Fruit fly (Drosophila melanogaster): ENCODE measurements around the gene ImpL2.
A peak's percentile ranks its signal among the peaks of the same experiment; 100 is the strongest.

ImpL2 gene

DNA sequence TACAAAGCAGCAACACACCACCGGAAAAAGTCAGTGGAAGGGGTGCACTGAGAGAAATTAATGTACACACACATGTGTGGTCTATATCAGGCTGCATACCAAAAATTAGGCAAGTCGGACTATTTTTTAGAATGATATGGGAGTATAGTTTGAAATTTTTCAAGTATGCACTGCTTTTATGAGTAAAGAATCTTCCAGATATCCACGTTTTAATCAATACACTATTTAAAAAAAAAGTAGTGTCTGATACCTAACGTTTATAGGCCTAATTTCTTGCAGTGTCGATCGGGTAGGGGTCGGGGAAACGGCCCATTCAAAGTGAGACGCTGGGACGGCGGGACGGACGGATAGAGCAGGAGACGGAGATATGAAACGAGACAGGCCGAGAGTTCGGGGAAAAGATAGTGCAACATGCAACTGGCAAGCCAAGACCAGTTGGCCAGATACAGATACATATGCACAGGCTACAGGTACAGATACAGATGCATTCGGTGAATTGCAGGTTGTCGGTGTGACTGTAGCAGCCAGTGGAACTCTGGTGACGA is 5.5 kb downstream of the ImpL2 start (continued):
- TF ChIP-seq jigr1 (GFP tag; IDR thresholded peaks at IDR 0.05) (peak; percentile 89), psq (GFP tag; optimal IDR thresholded peaks at IDR 0.05) (peak; percentile 77), CG8359 (GFP tag; optimal IDR thresholded peaks at IDR 0.05; ENCODE audit: borderline replicate concordance) (peak; percentile 90), nom (GFP tag; optimal IDR thresholded peaks at IDR 0.05) (peak; percentile 89), run (tag; optimal IDR thresholded peaks at IDR 0.05) (peak; percentile 85), CG30431 (GFP tag; optimal IDR thresholded peaks at IDR 0.05) (peak; percentile 94), tna (GFP tag; IDR thresholded peaks at IDR 0.05; ENCODE audit: partially characterized antibody) (no peak), CG7271 (tag; optimal IDR thresholded peaks at IDR 0.05) (peak; percentile 83), Hand (GFP tag; optimal IDR thresholded peaks at IDR 0.05) (peak; percentile 57), CG3407 (GFP tag; optimal IDR thresholded peaks at IDR 0.05) (peak; percentile 90), CG7786 (GFP tag; optimal IDR thresholded peaks at IDR 0.05) (peak; percentile 91), YL-1 (GFP tag; optimal IDR thresholded peaks at IDR 0.05) (peak; percentile 80), CG15479 (GFP tag; optimal IDR thresholded peaks at IDR 0.05) (peak; percentile 97), CG11695 (GFP tag; IDR thresholded peaks at IDR 0.05) (peak; percentile 86), Ada2b (GFP tag; IDR thresholded peaks at IDR 0.05) (peak; percentile 65), Eip74EF (GFP tag; optimal IDR thresholded peaks at IDR 0.05) (peak in 1 of 2 experiments; percentile 94), HLHmδ (GFP tag; optimal IDR thresholded peaks at IDR 0.05) (peak; percentile 11), CG8388 (GFP tag; optimal IDR thresholded peaks at IDR 0.05) (peak; percentile 95), chn (GFP tag; optimal IDR thresholded peaks at IDR 0.05) (peak; percentile 95), Six4 (GFP tag; optimal IDR thresholded peaks at IDR 0.05) (peak; percentile 94), CHES-1-like (GFP tag; optimal IDR thresholded peaks at IDR 0.05) (peak; percentile 89), Hey (tag; optimal IDR thresholded peaks at IDR 0.05) (peak; percentile 38), CG13296 (GFP tag; optimal IDR thresholded peaks at IDR 0.05) (peak; percentile 76), Gsc (GFP tag; IDR thresholded peaks at IDR 0.05) (peak; percentile 87), CG3838 (GFP tag; optimal IDR thresholded peaks at IDR 0.05) (peak; percentile 72), disco-r (GFP tag; optimal IDR thresholded peaks at IDR 0.05) (peak; percentile 78), repo (GFP tag; optimal IDR thresholded peaks at IDR 0.05) (peak; percentile 93), Sry-β (GFP tag; optimal IDR thresholded peaks at IDR 0.05) (peak; percentile 62), CG13424 (tag; optimal IDR thresholded peaks at IDR 0.05) (peak; percentile 95), slou (GFP tag; optimal IDR thresholded peaks at IDR 0.05) (peak; percentile 67), CG34224 (GFP tag; IDR thresholded peaks at IDR 0.05; ENCODE audit: partially characterized antibody) (no peak), CG17361 (GFP tag; IDR thresholded peaks at IDR 0.05) (peak; percentile 97), Opbp (GFP tag; IDR thresholded peaks at IDR 0.05; ENCODE audit: partially characterized antibody) (no peak), CG6854 (GFP tag; optimal IDR thresholded peaks at IDR 0.05) (peak; percentile 61), CG11696 (GFP tag; IDR thresholded peaks at IDR 0.05) (peak; percentile 49), sim (GFP tag; IDR thresholded peaks at IDR 0.05) (peak; percentile 86), ro (GFP tag; IDR thresholded peaks at IDR 0.05) (peak; percentile 75; the same call in 1 of the 2 replicates), zen (tag; optimal IDR thresholded peaks at IDR 0.05) (peak; percentile 99), E2f2 (GFP tag; IDR thresholded peaks at IDR 0.05) (peak; percentile 67; the same call in 1 of the 2 replicates), fd96Cb (tag; optimal IDR thresholded peaks at IDR 0.05) (peak; percentile 97), CG13894 (tag; optimal IDR thresholded peaks at IDR 0.05) (no peak), CG14667 (GFP tag; IDR thresholded peaks at IDR 0.05) (peak; percentile 86), twi (tag; optimal IDR thresholded peaks at IDR 0.05) (peak; percentile 90), Ravus (GFP tag; IDR thresholded peaks at IDR 0.05) (peak; percentile 46), br (optimal IDR thresholded peaks at IDR 0.05) (no peak), CG12104 (GFP tag; optimal IDR thresholded peaks at IDR 0.05) (peak; percentile 85), CG14860 (GFP tag; IDR thresholded peaks at IDR 0.05; ENCODE audit: partially characterized antibody) (no peak), CG13775 (GFP tag; optimal IDR thresholded peaks at IDR 0.05) (peak; percentile 92), chm (GFP tag; IDR thresholded peaks at IDR 0.05) (peak; percentile 81), Usf (GFP tag; optimal IDR thresholded peaks at IDR 0.05) (peak; percentile 86)

Data from whole organism, embryonic.